Fruit fly (Drosophila melanogaster): ENCODE measurements around the gene emei.

Gene emei

DNA sequence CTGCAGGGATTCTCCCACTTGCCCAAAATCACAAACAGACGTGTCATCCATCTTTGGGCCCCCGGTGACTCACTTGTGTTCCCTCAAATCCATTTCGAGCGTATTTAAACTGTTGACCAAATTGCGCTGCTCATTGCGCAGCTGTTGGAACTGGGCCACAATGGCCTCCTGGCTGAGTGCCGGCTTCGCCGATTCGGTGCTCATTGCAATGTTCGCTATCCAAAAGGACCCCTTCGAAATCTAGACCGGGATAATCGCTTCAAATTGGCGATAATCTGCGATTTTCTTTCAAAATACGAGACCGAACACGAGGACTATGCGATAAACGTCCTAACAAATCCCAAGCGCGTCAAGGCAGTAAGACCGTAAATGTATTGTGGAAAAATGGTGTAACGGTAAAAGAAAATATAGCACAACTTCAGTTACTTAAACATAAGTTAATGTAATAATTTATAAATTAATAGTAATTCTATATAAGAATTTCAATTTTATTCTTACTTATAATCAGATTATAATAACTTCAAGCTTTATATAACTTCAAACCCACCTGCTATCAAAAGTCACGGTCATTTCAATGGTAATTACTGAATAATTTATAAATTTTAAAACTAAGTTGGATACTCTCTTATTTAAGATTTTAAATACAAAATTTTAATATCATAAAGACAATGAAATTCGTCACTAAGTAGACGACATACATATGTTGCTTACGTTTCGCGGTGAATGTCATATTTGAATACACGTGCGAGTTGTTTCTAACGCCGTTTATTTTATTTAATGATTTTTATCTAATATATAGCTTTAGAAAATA, 35.2 kb upstream of the emei start, which contains the start of the genes Pfdn2 and Noc1 (continued):
- 0 out of 3 replicates have a peak, but pooled peaks have one; percentile 27 for TF ChIP-seq jigr1 (GFP tag; IDR thresholded peaks at IDR 0.05)
- no peak for TF ChIP-seq CG1647 (GFP tag; optimal IDR thresholded peaks at IDR 0.05)
- no peak for TF ChIP-seq zf30C (GFP tag; optimal IDR thresholded peaks at IDR 0.05)
- no peak for TF ChIP-seq CG16863 (GFP tag; optimal IDR thresholded peaks at IDR 0.05)
- no peak for TF ChIP-seq wek (GFP tag; optimal IDR thresholded peaks at IDR 0.05)
- TF ChIP-seq hkb (optimal IDR thresholded peaks at IDR 0.05) = no peak
- no peak; the same call in 1 of the 2 replicates for TF ChIP-seq hkb (GFP tag; IDR thresholded peaks at IDR 0.05)
- no peak for TF ChIP-seq CG4707 (GFP tag; optimal IDR thresholded peaks at IDR 0.05)
- TF ChIP-seq ap (GFP tag; IDR thresholded peaks at IDR 0.05) = no peak
- no peak for TF ChIP-seq knrl (GFP tag; IDR thresholded peaks at IDR 0.05; ENCODE audit: partially characterized antibody)
- no peak for TF ChIP-seq sd (tag; optimal IDR thresholded peaks at IDR 0.05)
- no peak for TF ChIP-seq cato (GFP tag; optimal IDR thresholded peaks at IDR 0.05; ENCODE audit: borderline replicate concordance)
- TF ChIP-seq nom (GFP tag; optimal IDR thresholded peaks at IDR 0.05) = no peak
- peak; percentile 55 for TF ChIP-seq CG32772 (GFP tag; IDR thresholded peaks at IDR 0.05)
- no peak for TF ChIP-seq hth (optimal IDR thresholded peaks at IDR 0.05)
- TF ChIP-seq Hmx (GFP tag; optimal IDR thresholded peaks at IDR 0.05) = no peak
- TF ChIP-seq CG17186 (GFP tag; optimal IDR thresholded peaks at IDR 0.05) = no peak
- peak; percentile 86 for TF ChIP-seq MESR4 (GFP tag; optimal IDR thresholded peaks at IDR 0.05)
- TF ChIP-seq Mrtf (GFP tag; IDR thresholded peaks at IDR 0.05) = no peak
- TF ChIP-seq Chrac-16 (GFP tag; optimal IDR thresholded peaks at IDR 0.05) = peak; percentile 42
- TF ChIP-seq Xrp1 (GFP tag; IDR thresholded peaks at IDR 0.05) = peak; percentile 48; the same call in 1 of the 2 replicates
- TF ChIP-seq slou (GFP tag; optimal IDR thresholded peaks at IDR 0.05) = no peak
- TF ChIP-seq eve (GFP tag; optimal IDR thresholded peaks at IDR 0.05) = no peak
- TF ChIP-seq CG8924 (tag; optimal IDR thresholded peaks at IDR 0.05) = peak; percentile 50
- no peak for TF ChIP-seq btn (GFP tag; optimal IDR thresholded peaks at IDR 0.05)
- no peak for TF ChIP-seq CG31441 (GFP tag; IDR thresholded peaks at IDR 0.05)
- TF ChIP-seq shn (GFP tag; optimal IDR thresholded peaks at IDR 0.05) = no peak
- no peak for TF ChIP-seq run (tag; optimal IDR thresholded peaks at IDR 0.05)
- no peak for TF ChIP-seq CG6254 (GFP tag; optimal IDR thresholded peaks at IDR 0.05)
- no peak for TF ChIP-seq schlank (tag; optimal IDR thresholded peaks at IDR 0.05)
- no peak for TF ChIP-seq abd-A (tag; optimal IDR thresholded peaks at IDR 0.05)
- no peak for TF ChIP-seq kay (GFP tag; optimal IDR thresholded peaks at IDR 0.05)
- TF ChIP-seq sens (GFP tag) = no peak
- TF ChIP-seq CG3281 (GFP tag; optimal IDR thresholded peaks at IDR 0.05) = no peak
- no peak for TF ChIP-seq br (optimal IDR thresholded peaks at IDR 0.05)
- no peak for TF ChIP-seq CG14965 (GFP tag; optimal IDR thresholded peaks at IDR 0.05; ENCODE audit: borderline replicate concordance)
- no peak for TF ChIP-seq CG6791 (GFP tag; IDR thresholded peaks at IDR 0.05; ENCODE audit: partially characterized antibody)
- TF ChIP-seq exex (tag; optimal IDR thresholded peaks at IDR 0.05) = no peak
- no peak for TF ChIP-seq CG12104 (GFP tag; optimal IDR thresholded peaks at IDR 0.05)
- peak; percentile 55 for TF ChIP-seq CG17829 (tag; optimal IDR thresholded peaks at IDR 0.05)
- TF ChIP-seq CG17385 (GFP tag; optimal IDR thresholded peaks at IDR 0.05) = peak; percentile 35
- no peak for TF ChIP-seq ERR (GFP tag; optimal IDR thresholded peaks at IDR 0.05)
- TF ChIP-seq CG34224 (GFP tag; IDR thresholded peaks at IDR 0.05; ENCODE audit: partially characterized antibody) = no peak
- TF ChIP-seq D (optimal IDR thresholded peaks at IDR 0.05) = peak; percentile 73
- no peak for TF ChIP-seq D (GFP tag; optimal IDR thresholded peaks at IDR 0.05)
- TF ChIP-seq stwl (tag; optimal IDR thresholded peaks at IDR 0.05) = no peak
- peak; percentile 82 for TF ChIP-seq twi (tag; optimal IDR thresholded peaks at IDR 0.05)
- no peak for TF ChIP-seq CG13287 (GFP tag; IDR thresholded peaks at IDR 0.05; ENCODE audit: partially characterized antibody)
- no peak for TF ChIP-seq bowl (GFP tag; IDR thresholded peaks at IDR 0.05)
- TF ChIP-seq dmrt99B (tag; optimal IDR thresholded peaks at IDR 0.05) = no peak
- TF ChIP-seq CG18764 (GFP tag; optimal IDR thresholded peaks at IDR 0.05) = no peak
